Fruit fly (Drosophila melanogaster) whole organism, embryonic: ENCODE results near the gene CG31548.

Source experiments
- Ada2b ChIP-seq: fragments of 200-800 bp; sonication (Bioruptor generic); IDR thresholded peaks from 2 replicates; pipeline ENCODE4 v1.3.6; 2022; ENCODE audit warnings: missing biosample characterization, missing genetic modification characterization
- CG10431 ChIP-seq: fragments of 200-800 bp; sonication (Bioruptor generic); optimal IDR thresholded peaks from 3 replicates; lab custom pipeline; 2018; ENCODE audit warnings: missing biosample characterization, mild to moderate bottlenecking, missing genetic modification characterization
- CG12104 ChIP-seq: fragments of 200-800 bp; sonication (Bioruptor generic); optimal IDR thresholded peaks from 3 replicates; lab custom pipeline; 2016; ENCODE audit warnings: missing biosample characterization, missing genetic modification characterization
- CG12236 ChIP-seq: fragments of 200-800 bp; sonication (Bioruptor generic); optimal IDR thresholded peaks from 2 replicates; lab custom pipeline; 2016; ENCODE audit warnings: missing biosample characterization, missing genetic modification characterization
- CG14965 ChIP-seq: fragments of 200-800 bp; sonication (Bioruptor generic); optimal IDR thresholded peaks from 2 replicates; lab custom pipeline; 2016; ENCODE audit warnings: missing biosample characterization, missing genetic modification characterization, borderline replicate concordance
- CG15011 ChIP-seq: fragments of 200-800 bp; sonication (Bioruptor generic); optimal IDR thresholded peaks from 3 replicates; lab custom pipeline; 2018; ENCODE audit warnings: missing biosample characterization, mild to moderate bottlenecking, missing genetic modification characterization
- CG15269 ChIP-seq: fragments of 200-800 bp; sonication (Bioruptor generic); optimal IDR thresholded peaks from 2 replicates; lab custom pipeline; 2018; ENCODE audit warnings: missing biosample characterization, mild to moderate bottlenecking, missing genetic modification characterization, moderate library complexity
- CG15514 ChIP-seq: fragments of 200-800 bp; sonication (Bioruptor generic); optimal IDR thresholded peaks from 3 replicates; lab custom pipeline; 2017; ENCODE audit warnings: missing biosample characterization, missing genetic modification characterization, mild to moderate bottlenecking, moderate library complexity, missing genetic modification reagents
- CG1602 ChIP-seq: fragments of 200-800 bp; sonication (Bioruptor generic); optimal IDR thresholded peaks from 3 replicates; lab custom pipeline; 2016; ENCODE audit warnings: missing biosample characterization, missing genetic modification characterization
- CG18011 ChIP-seq: fragments of 200-800 bp; sonication (Bioruptor generic); optimal IDR thresholded peaks from 2 replicates; lab custom pipeline; 2017; ENCODE audit warnings: missing biosample characterization, missing genetic modification characterization, mild to moderate bottlenecking, moderate library complexity, missing genotype
- CG31441 ChIP-seq: fragments of 200-800 bp; sonication (Bioruptor generic); IDR thresholded peaks from 2 replicates; pipeline ENCODE4 v1.3.6; 2022; ENCODE audit warnings: missing biosample characterization, missing genetic modification characterization
- CG32532 ChIP-seq: fragments of 200-800 bp; sonication (Bioruptor generic); IDR thresholded peaks from 2 replicates; pipeline ENCODE4 v1.3.6; 2022; ENCODE audit warnings: missing biosample characterization, missing genetic modification characterization
- CG3995 ChIP-seq: fragments of 200-800 bp; sonication (Bioruptor generic); optimal IDR thresholded peaks from 3 replicates; lab custom pipeline; 2016; ENCODE audit warnings: missing biosample characterization, missing genetic modification characterization
- CG5245 ChIP-seq: fragments of 200-800 bp; sonication (Bioruptor generic); optimal IDR thresholded peaks from 3 replicates; lab custom pipeline; 2016; ENCODE audit warnings: missing biosample characterization, missing genetic modification characterization
- CG6175 ChIP-seq: fragments of 200-800 bp; sonication (Bioruptor generic); IDR thresholded peaks from 3 replicates; pipeline ENCODE4 v1.3.6; 2022; ENCODE audit warnings: missing biosample characterization, missing genetic modification characterization
- CG7372 ChIP-seq: fragments of 200-800 bp; sonication (Bioruptor generic); IDR thresholded peaks from 2 replicates; pipeline ENCODE4 v1.3.6; 2022; ENCODE audit warnings: missing biosample characterization, missing genetic modification characterization
- CG8281 ChIP-seq: fragments of 200-800 bp; sonication (Bioruptor generic); optimal IDR thresholded peaks from 2 replicates; lab custom pipeline; 2018; ENCODE audit warnings: missing biosample characterization, mild to moderate bottlenecking, missing genetic modification characterization, moderate library complexity
- CG8388 ChIP-seq: fragments of 200-800 bp; sonication (Bioruptor generic); optimal IDR thresholded peaks from 2 replicates; lab custom pipeline; 2019; ENCODE audit warnings: missing biosample characterization, mild to moderate bottlenecking, missing genetic modification characterization, moderate library complexity
- CG9215 ChIP-seq: fragments of 200-800 bp; sonication (Bioruptor generic); IDR thresholded peaks from 2 replicates; pipeline ENCODE4 v1.3.6; 2022; ENCODE audit warnings: missing biosample characterization, missing genetic modification characterization
- CG9817 ChIP-seq: fragments of 200-800 bp; sonication (Bioruptor generic); optimal IDR thresholded peaks from 2 replicates; lab custom pipeline; 2018; ENCODE audit warnings: missing biosample characterization, mild to moderate bottlenecking, missing genetic modification characterization, moderate library complexity
- CHES-1-like ChIP-seq: fragments of 200-800 bp; sonication (Bioruptor generic); optimal IDR thresholded peaks from 2 replicates; lab custom pipeline; 2016; ENCODE audit warnings: missing biosample characterization, missing genetic modification characterization
- D19A ChIP-seq: fragments of 200-800 bp; optimal IDR thresholded peaks from 3 replicates; lab custom pipeline; 2019; ENCODE audit warnings: missing biosample characterization, mild to moderate bottlenecking, missing genetic modification characterization, moderate library complexity
- Dip3 ChIP-seq: fragments of 200-800 bp; sonication (Bioruptor generic); optimal IDR thresholded peaks from 3 replicates; lab custom pipeline; 2016; ENCODE audit warnings: missing biosample characterization, missing genetic modification characterization
- Hmx ChIP-seq: fragments of 200-800 bp; sonication (Bioruptor generic); optimal IDR thresholded peaks from 2 replicates; lab custom pipeline; 2016; ENCODE audit warnings: missing biosample characterization, missing genetic modification characterization
- Hr51 ChIP-seq, 2 experiments: fragments of 200-800 bp; sonication (Bioruptor generic); optimal IDR thresholded peaks; 2 replicates in 1 of 2; 3 replicates in 1 of 2; lab custom pipeline; 2016 to 2018; ENCODE audit warnings: missing biosample characterization in 2 of 2, missing genetic modification characterization in 2 of 2, mild to moderate bottlenecking in 1 of 2, moderate library complexity in 1 of 2
- Hsf ChIP-seq: fragments of 200-800 bp; sonication (Bioruptor generic); optimal IDR thresholded peaks from 3 replicates; lab custom pipeline; 2016; ENCODE audit warnings: missing biosample characterization, missing genetic modification characterization
- Lhr ChIP-seq: fragments of 200-800 bp; sonication (Bioruptor generic); optimal IDR thresholded peaks from 3 replicates; lab custom pipeline; 2017; ENCODE audit warnings: mild to moderate bottlenecking, missing biosample characterization, missing genetic modification reagents, missing genetic modification characterization
- NC2α ChIP-seq: fragments of 200-800 bp; sonication (Bioruptor generic); optimal IDR thresholded peaks from 2 replicates; lab custom pipeline; 2016; ENCODE audit warnings: missing biosample characterization, missing genetic modification characterization
- Stat92E ChIP-seq, 3 experiments: fragments of >200 bp in 2 of 3; fragments of 200-800 bp in 1 of 3; sonication (Bioruptor generic) in 1 of 3; optimal IDR thresholded peaks; 2 replicates each; lab custom pipeline; 2017 to 2019; ENCODE audit warnings: missing biosample characterization in 3 of 3, missing genetic modification characterization in 3 of 3, mild to moderate bottlenecking in 1 of 3, moderate library complexity in 1 of 3
- Xrp1 ChIP-seq: fragments of 200-800 bp; sonication (Bioruptor generic); IDR thresholded peaks from 2 replicates; pipeline ENCODE4 v1.3.6; 2022; ENCODE audit warnings: missing biosample characterization, missing genetic modification characterization
- ac ChIP-seq: fragments of 200-800 bp; sonication (Bioruptor generic); optimal IDR thresholded peaks from 3 replicates; lab custom pipeline; 2017; ENCODE audit warnings: missing biosample characterization, mild to moderate bottlenecking, missing genetic modification characterization
- ash1 ChIP-seq: fragments of 200-800 bp; sonication (Bioruptor generic); optimal IDR thresholded peaks from 2 replicates; lab custom pipeline; 2018; ENCODE audit warnings: missing biosample characterization, mild to moderate bottlenecking, missing genetic modification characterization
- chn ChIP-seq: fragments of 200-800 bp; sonication (Bioruptor generic); optimal IDR thresholded peaks from 2 replicates; lab custom pipeline; 2016; ENCODE audit warnings: missing biosample characterization, missing genetic modification characterization
- dan ChIP-seq: fragments of 200-800 bp; sonication (Bioruptor generic); IDR thresholded peaks from 2 replicates; pipeline ENCODE4 v1.3.6; 2022; ENCODE audit warnings: missing biosample characterization, missing genetic modification characterization
- dati ChIP-seq: fragments of 200-800 bp; sonication (Bioruptor generic); IDR thresholded peaks from 2 replicates; pipeline ENCODE4 v1.3.6; 2022; ENCODE audit warnings: missing biosample characterization, missing genetic modification characterization
- gcm2 ChIP-seq: fragments of 200-800 bp; sonication (Bioruptor generic); optimal IDR thresholded peaks from 2 replicates; lab custom pipeline; 2016; ENCODE audit warnings: missing biosample characterization, missing genetic modification characterization
- jing ChIP-seq: fragments of 200-800 bp; sonication (Bioruptor generic); optimal IDR thresholded peaks from 2 replicates; lab custom pipeline; 2018; ENCODE audit warnings: missing biosample characterization, mild to moderate bottlenecking, missing genetic modification characterization
- kni ChIP-seq: fragments of 200-800 bp; sonication (Bioruptor generic); optimal IDR thresholded peaks from 3 replicates; lab custom pipeline; 2017; ENCODE audit warnings: mild to moderate bottlenecking, missing biosample characterization, missing genetic modification reagents, missing genetic modification characterization
- knrl ChIP-seq: fragments of 200-800 bp; sonication (Bioruptor generic); IDR thresholded peaks from 3 replicates; pipeline ENCODE4 v1.3.6; 2022; ENCODE audit warnings: missing biosample characterization, missing genetic modification characterization; ENCODE audit not compliant: partially characterized antibody
- pb ChIP-seq: fragments of 200-800 bp; sonication (Bioruptor generic); optimal IDR thresholded peaks from 3 replicates; lab custom pipeline; 2016; ENCODE audit warnings: missing biosample characterization, missing genetic modification characterization
- pfk ChIP-seq: fragments of 200-800 bp; sonication (Bioruptor generic); optimal IDR thresholded peaks from 2 replicates; lab custom pipeline; 2018; ENCODE audit warnings: missing biosample characterization, mild to moderate bottlenecking, missing genetic modification characterization, moderate library complexity
- pho ChIP-seq: fragments of 200-800 bp; sonication (Bioruptor generic); optimal IDR thresholded peaks from 2 replicates; lab custom pipeline; 2016; ENCODE audit warnings: missing biosample characterization, missing genetic modification characterization
- pnt ChIP-seq: fragments of 200-800 bp; sonication (Bioruptor generic); optimal IDR thresholded peaks from 3 replicates; lab custom pipeline; 2016; ENCODE audit warnings: missing biosample characterization, missing genetic modification characterization
- prd ChIP-seq, 3 experiments: fragments of >200 bp in 2 of 3; fragments of 200-800 bp in 1 of 3; sonication (Bioruptor generic) in 1 of 3; optimal IDR thresholded peaks in 2 of 3; IDR thresholded peaks in 1 of 3; 2 replicates in 2 of 3; 3 replicates in 1 of 3; pipeline versions ENCODE4 v1.3.6 to Lab custom; 2017 to 2022; ENCODE audit warnings: missing biosample characterization in 1 of 3, missing genetic modification characterization in 1 of 3
- pros ChIP-seq: fragments of 200-800 bp; sonication (Bioruptor generic); optimal IDR thresholded peaks from 3 replicates; lab custom pipeline; 2019; ENCODE audit warnings: missing biosample characterization, mild to moderate bottlenecking, missing genetic modification characterization, moderate library complexity
- sd ChIP-seq: fragments of 200-800 bp; sonication (Bioruptor generic); optimal IDR thresholded peaks from 3 replicates; lab custom pipeline; 2018; ENCODE audit warnings: missing biosample characterization, mild to moderate bottlenecking, missing genetic modification characterization, moderate library complexity
- tio ChIP-seq: fragments of 200-800 bp; sonication (Bioruptor generic); optimal IDR thresholded peaks from 2 replicates; lab custom pipeline; 2017; ENCODE audit warnings: missing biosample characterization, missing genetic modification characterization, inconsistent platforms
- usp ChIP-seq: fragments of >200 bp; optimal IDR thresholded peaks from 2 replicates; lab custom pipeline; 2017; ENCODE audit warnings: missing biosample characterization, missing genetic modification characterization
- vfl ChIP-seq: fragments of 200-800 bp; sonication (Bioruptor generic); optimal IDR thresholded peaks from 2 replicates; lab custom pipeline; 2016; ENCODE audit warnings: missing biosample characterization, missing genetic modification characterization
- zf30C ChIP-seq: fragments of 200-800 bp; sonication (Bioruptor generic); optimal IDR thresholded peaks from 3 replicates; lab custom pipeline; 2018; ENCODE audit warnings: missing biosample characterization, mild to moderate bottlenecking, missing genetic modification characterization

CG31548 gene

DNA sequence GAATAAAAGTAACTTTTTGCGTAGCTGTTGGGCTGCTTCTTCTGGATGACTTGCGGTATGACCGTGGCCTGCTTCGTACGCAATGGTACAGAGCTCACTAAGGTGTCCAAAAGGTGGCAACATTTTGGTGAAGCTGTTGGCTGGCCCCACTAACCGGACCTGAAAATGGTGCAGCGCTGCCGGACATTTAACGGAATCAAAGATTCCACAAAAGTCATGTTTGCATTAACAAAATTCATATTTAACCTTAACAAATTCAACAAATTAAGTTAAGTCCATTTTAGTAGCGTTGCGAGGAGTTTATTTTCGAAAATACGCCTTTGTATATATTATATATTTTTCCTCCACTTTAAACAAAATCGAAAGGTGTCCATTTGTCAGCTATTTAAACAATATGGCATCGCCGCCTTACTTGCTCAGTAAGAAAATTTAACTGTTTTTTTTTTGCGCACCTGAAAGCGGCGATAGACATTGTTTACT, 35.6 kb downstream of the CG31548 start, which contains the start of the genes kra and SecS (continued):
- TF ChIP-seq prd (optimal IDR thresholded peaks at IDR 0.05; lab: Kevin White, UChicago) (no peak), prd (GFP tag; IDR thresholded peaks at IDR 0.05; lab: Robert Waterston, UW) (no peak), ash1 (GFP tag; lab: Kevin White, UChicago) (peak; percentile 20), CG14965 (no peak), CG15514 (GFP tag; lab: Kevin White, UChicago) (peak; percentile 83), Ada2b (GFP tag; lab: Robert Waterston, UW) (no peak), CG5245 (peak; percentile 49), dati (GFP tag; lab: Robert Waterston, UW) (no peak), CG15269 (tag; lab: Kevin White, UChicago) (peak; percentile 54), chn (peak; percentile 67), usp (GFP tag; lab: Kevin White, UChicago) (no peak), pros (GFP tag; lab: Kevin White, UChicago) (no peak), knrl (GFP tag; lab: Robert Waterston, UW) (no peak), CG3995 (peak; percentile 43), CG12236 (GFP tag; lab: Kevin White, UChicago) (no peak), Hmx (GFP tag; lab: Kevin White, UChicago) (no peak), sd (tag; lab: Kevin White, UChicago) (peak; percentile 9), CG10431 (GFP tag; lab: Kevin White, UChicago) (no peak), pho (GFP tag; lab: Kevin White, UChicago) (peak; percentile 47), CG8388 (peak; percentile 21), dan (GFP tag; lab: Robert Waterston, UW) (no peak), CHES-1-like (GFP tag; lab: Kevin White, UChicago) (no peak), CG12104 (GFP tag; lab: Kevin White, UChicago) (peak; percentile 75), zf30C (GFP tag; lab: Kevin White, UChicago) (no peak), pb (GFP tag; lab: Kevin White, UChicago) (no peak), D19A (tag; lab: Kevin White, UChicago) (peak; percentile 30), pfk (GFP tag; lab: Kevin White, UChicago) (no peak), CG1602 (GFP tag; lab: Kevin White, UChicago) (peak; percentile 53), gcm2 (GFP tag; lab: Kevin White, UChicago) (no peak), Hsf (GFP tag; lab: Kevin White, UChicago) (peak; percentile 52), CG32532 (GFP tag; lab: Robert Waterston, UW) (no peak), vfl (peak; percentile 8), Hr51 (GFP tag; optimal IDR thresholded peaks at IDR 0.05; lab: Kevin White, UChicago) (peak; percentile 72 to 77), Dip3 (GFP tag; lab: Kevin White, UChicago) (peak; percentile 48), pnt (peak; percentile 21), ac (GFP tag; lab: Kevin White, UChicago) (no peak), jing (GFP tag; lab: Kevin White, UChicago) (no peak), CG9817 (tag; lab: Kevin White, UChicago) (peak; percentile 75), CG31441 (GFP tag; lab: Robert Waterston, UW) (no peak), NC2α (GFP tag; lab: Kevin White, UChicago) (no peak), Stat92E (GFP tag; optimal IDR thresholded peaks at IDR 0.05; lab: Kevin White, UChicago) (no peak), CG7372 (GFP tag; lab: Robert Waterston, UW) (no peak), Xrp1 (GFP tag; lab: Robert Waterston, UW) (no peak), CG15011 (GFP tag; lab: Kevin White, UChicago) (peak; percentile 37), CG9215 (no peak), kni (GFP tag; lab: Kevin White, UChicago) (no peak), CG8281 (tag; lab: Kevin White, UChicago) (no peak), CG18011 (GFP tag; lab: Kevin White, UChicago) (peak; percentile 56), tio (GFP tag; lab: Kevin White, UChicago) (no peak), Lhr (GFP tag; lab: Kevin White, UChicago) (peak; percentile 85), CG6175 (GFP tag; lab: Robert Waterston, UW) (no peak)
